Worm (Caenorhabditis elegans) whole organism, early embryonic: ENCODE measurements around the gene col-110.

Source experiments
- B0310.2 ChIP-seq: sonication (generic microtip); optimal IDR thresholded peaks from 2 replicates; lab custom pipeline; 2016; ENCODE audit warnings: mild to moderate bottlenecking, missing genetic modification characterization, missing compliant biosample characterization
- F13C5.2 ChIP-seq: sonication (generic microtip); optimal IDR thresholded peaks from 2 replicates; lab custom pipeline; 2017; ENCODE audit warnings: mild to moderate bottlenecking, missing genetic modification characterization, inconsistent platforms, missing compliant biosample characterization
- aly-1 ChIP-seq: sonication (generic microtip); optimal IDR thresholded peaks from 2 replicates; lab custom pipeline; 2016; ENCODE audit warnings: missing genetic modification characterization, missing compliant biosample characterization
- ama-1 ChIP-seq: fragments of 150-350 bp; optimal IDR thresholded peaks from 2 replicates; lab custom pipeline; 2014
- ceh-13 ChIP-seq: fragments of 200-800 bp; sonication (Bioruptor generic); optimal IDR thresholded peaks from 2 replicates; lab custom pipeline; 2018; ENCODE audit warnings: mild to moderate bottlenecking, missing genetic modification characterization, missing compliant biosample characterization
- ceh-36 ChIP-seq: sonication (generic microtip); optimal IDR thresholded peaks from 2 replicates; lab custom pipeline; 2016; ENCODE audit warnings: missing genetic modification characterization, inconsistent platforms, missing compliant biosample characterization
- ets-7 ChIP-seq: sonication (generic microtip); optimal IDR thresholded peaks from 2 replicates; lab custom pipeline; 2016; ENCODE audit warnings: missing genotype, missing genetic modification characterization, missing compliant biosample characterization
- flt-1 ChIP-seq: fragments of 200-800 bp; sonication (Bioruptor generic); IDR thresholded peaks from 2 replicates; pipeline ENCODE4 v1.3.6; 2022; ENCODE audit warnings: missing genetic modification characterization, missing compliant biosample characterization
- hmbx-1 ChIP-seq: sonication (generic microtip); optimal IDR thresholded peaks from 2 replicates; lab custom pipeline; 2016; ENCODE audit warnings: mild to moderate bottlenecking, missing genetic modification characterization, missing compliant biosample characterization
- hmg-4 ChIP-seq: fragments of 200-800 bp; sonication (Bioruptor generic); optimal IDR thresholded peaks from 2 replicates; lab custom pipeline; 2018; ENCODE audit warnings: mild to moderate bottlenecking, missing genetic modification characterization, missing compliant biosample characterization
- hnd-1 ChIP-seq: sonication (generic microtip); optimal IDR thresholded peaks from 2 replicates; lab custom pipeline; 2016; ENCODE audit warnings: missing genetic modification characterization, missing compliant biosample characterization
- pes-1 ChIP-seq: fragments of 200-800 bp; sonication (Bioruptor generic); IDR thresholded peaks from 2 replicates; pipeline ENCODE4 v1.3.6; 2022; ENCODE audit warnings: missing genetic modification reagents, missing genetic modification characterization, missing compliant biosample characterization
- scrt-1 ChIP-seq: fragments of 200-800 bp; sonication (Bioruptor generic); IDR thresholded peaks from 2 replicates; pipeline ENCODE4 v1.3.6; 2022; ENCODE audit warnings: missing genetic modification characterization, missing compliant biosample characterization
- sea-1 ChIP-seq: fragments of 200-800 bp; sonication (Bioruptor generic); conservative IDR thresholded peaks from 2 replicates; pipeline ENCODE4 v1.3.6; 2022; ENCODE audit warnings: missing genetic modification characterization, missing compliant biosample characterization
- tbx-11 ChIP-seq: fragments of 200-800 bp; sonication (Bioruptor generic); IDR thresholded peaks from 2 replicates; pipeline ENCODE4 v1.3.6; 2022; ENCODE audit warnings: missing genetic modification characterization, missing compliant biosample characterization
- tbx-37 ChIP-seq: fragments of 200-800 bp; sonication (Bioruptor generic); conservative IDR thresholded peaks from 2 replicates; pipeline ENCODE4 v1.3.6; 2022; ENCODE audit warnings: missing genetic modification reagents, missing genetic modification characterization, missing compliant biosample characterization
- tra-4 ChIP-seq: sonication (generic microtip); optimal IDR thresholded peaks from 2 replicates; lab custom pipeline; 2017; ENCODE audit warnings: missing genetic modification characterization, missing compliant biosample characterization

Gene col-110

ce11 chrIV:4559160-4559559 lies 50.3 kb downstream of the col-110 start:
- no peak for TF ChIP-seq B0310.2
- TF ChIP-seq hmg-4 (GFP tag; lab: Kevin White, UChicago), result no peak
- TF ChIP-seq tbx-11, result no peak
- TF ChIP-seq scrt-1 (GFP tag; lab: Robert Waterston, UW), result no peak
- no peak for TF ChIP-seq ceh-36 (tag; lab: Kevin White, UChicago)
- TF ChIP-seq tbx-37 (GFP tag; lab: Robert Waterston, UW), result no peak
- no peak for TF ChIP-seq hnd-1 (tag; lab: Kevin White, UChicago)
- no peak for TF ChIP-seq ceh-13 (GFP tag; lab: Kevin White, UChicago)
- TF ChIP-seq pes-1 (GFP tag; lab: Robert Waterston, UW), result no peak
- TF ChIP-seq aly-1 (tag; lab: Kevin White, UChicago), result no peak
- TF ChIP-seq tra-4, result no peak
- no peak for TF ChIP-seq F13C5.2
- no peak for TF ChIP-seq sea-1 (GFP tag; lab: Robert Waterston, UW)
- TF ChIP-seq hmbx-1 (tag; lab: Kevin White, UChicago), result no peak
- no peak for TF ChIP-seq ama-1
- TF ChIP-seq ets-7, result no peak
- TF ChIP-seq flt-1, result no peak
